Fruit fly (Drosophila melanogaster) whole organism, embryonic: Measurements from ENCODE around the gene gro.

ENCODE experiments used
- BtbVII ChIP-seq: fragments of 200-800 bp; sonication (Bioruptor generic); optimal IDR thresholded peaks from 3 replicates; lab custom pipeline; 2017; ENCODE audit warnings: missing biosample characterization, mild to moderate bottlenecking, missing genetic modification characterization
- CG11504 ChIP-seq: fragments of 200-800 bp; sonication (Bioruptor generic); optimal IDR thresholded peaks from 3 replicates; lab custom pipeline; 2019; ENCODE audit warnings: missing biosample characterization, mild to moderate bottlenecking, missing genetic modification characterization, moderate library complexity
- CG12769 ChIP-seq: fragments of 200-800 bp; sonication (Bioruptor generic); optimal IDR thresholded peaks from 2 replicates; lab custom pipeline; 2019; ENCODE audit warnings: missing biosample characterization, mild to moderate bottlenecking, missing genetic modification characterization, moderate library complexity
- CG14710 ChIP-seq: fragments of 200-800 bp; sonication (Bioruptor generic); optimal IDR thresholded peaks from 3 replicates; lab custom pipeline; 2019; ENCODE audit warnings: missing biosample characterization, mild to moderate bottlenecking, missing genetic modification characterization, moderate library complexity
- CG16779 ChIP-seq: fragments of 200-800 bp; sonication (Bioruptor generic); IDR thresholded peaks from 2 replicates; pipeline ENCODE4 v1.3.6; 2022; ENCODE audit warnings: missing biosample characterization, missing genetic modification characterization
- CG16815 ChIP-seq: fragments of 200-800 bp; sonication (Bioruptor generic); optimal IDR thresholded peaks from 3 replicates; lab custom pipeline; 2017; ENCODE audit warnings: missing biosample characterization, mild to moderate bottlenecking, missing genetic modification characterization
- CG18011 ChIP-seq: fragments of 200-800 bp; sonication (Bioruptor generic); optimal IDR thresholded peaks from 2 replicates; lab custom pipeline; 2017; ENCODE audit warnings: missing biosample characterization, missing genetic modification characterization, mild to moderate bottlenecking, moderate library complexity, missing genotype
- CG18262 ChIP-seq: fragments of 200-800 bp; optimal IDR thresholded peaks from 3 replicates; lab custom pipeline; 2019; ENCODE audit warnings: missing biosample characterization, mild to moderate bottlenecking, missing genetic modification characterization, moderate library complexity
- CG2129 ChIP-seq: fragments of 200-800 bp; sonication (Bioruptor generic); IDR thresholded peaks from 2 replicates; pipeline ENCODE4 v1.3.6; 2022; ENCODE audit warnings: missing biosample characterization, missing genetic modification characterization; ENCODE audit not compliant: partially characterized antibody
- CG31224 ChIP-seq: fragments of 200-800 bp; sonication (Bioruptor generic); IDR thresholded peaks from 2 replicates; pipeline ENCODE4 v1.3.6; 2022; ENCODE audit warnings: missing biosample characterization, missing genetic modification characterization
- CG4854 ChIP-seq: fragments of 200-800 bp; sonication (Bioruptor generic); optimal IDR thresholded peaks from 2 replicates; lab custom pipeline; 2016; ENCODE audit warnings: missing biosample characterization, missing genetic modification characterization, inconsistent platforms
- CG5245 ChIP-seq: fragments of 200-800 bp; sonication (Bioruptor generic); optimal IDR thresholded peaks from 3 replicates; lab custom pipeline; 2016; ENCODE audit warnings: missing biosample characterization, missing genetic modification characterization
- CG6683 ChIP-seq: fragments of 200-800 bp; sonication (Bioruptor generic); optimal IDR thresholded peaks from 2 replicates; lab custom pipeline; 2017; ENCODE audit warnings: missing biosample characterization, mild to moderate bottlenecking, missing genetic modification characterization, missing genetic modification reagents
- CG7372 ChIP-seq: fragments of 200-800 bp; sonication (Bioruptor generic); IDR thresholded peaks from 2 replicates; pipeline ENCODE4 v1.3.6; 2022; ENCODE audit warnings: missing biosample characterization, missing genetic modification characterization
- CG7963 ChIP-seq: fragments of 200-800 bp; sonication (Bioruptor generic); IDR thresholded peaks from 3 replicates; pipeline ENCODE4 v1.3.6; 2022; ENCODE audit warnings: missing biosample characterization, missing genetic modification characterization; ENCODE audit not compliant: partially characterized antibody
- CG8944 ChIP-seq: fragments of 200-800 bp; sonication (Bioruptor generic); optimal IDR thresholded peaks from 3 replicates; lab custom pipeline; 2016; ENCODE audit warnings: missing biosample characterization, missing genetic modification characterization
- CG9727 ChIP-seq: fragments of 200-800 bp; sonication (Bioruptor generic); optimal IDR thresholded peaks from 3 replicates; lab custom pipeline; 2017; ENCODE audit warnings: missing biosample characterization, mild to moderate bottlenecking, missing genetic modification characterization
- Deaf1 ChIP-seq: fragments of 200-800 bp; optimal IDR thresholded peaks from 3 replicates; lab custom pipeline; 2019; ENCODE audit warnings: missing biosample characterization, mild to moderate bottlenecking, missing genetic modification characterization, moderate library complexity
- Dek ChIP-seq: fragments of 200-800 bp; sonication (Bioruptor generic); optimal IDR thresholded peaks from 3 replicates; lab custom pipeline; 2019; ENCODE audit warnings: missing biosample characterization, mild to moderate bottlenecking, missing genetic modification characterization, moderate library complexity
- Dip2 ChIP-seq: fragments of 200-800 bp; sonication (Bioruptor generic); IDR thresholded peaks from 2 replicates; pipeline ENCODE4 v1.3.6; 2022; ENCODE audit warnings: missing biosample characterization, missing genetic modification characterization
- Fer3 ChIP-seq: fragments of 200-800 bp; sonication (Bioruptor generic); optimal IDR thresholded peaks from 2 replicates; lab custom pipeline; 2018; ENCODE audit warnings: missing biosample characterization, mild to moderate bottlenecking, missing genetic modification characterization, moderate library complexity
- GATAe ChIP-seq: fragments of 200-800 bp; sonication (Bioruptor generic); conservative IDR thresholded peaks from 2 replicates; pipeline ENCODE4 v1.3.6; 2022; ENCODE audit warnings: missing biosample characterization, missing genetic modification characterization
- Hsf ChIP-seq: fragments of 200-800 bp; sonication (Bioruptor generic); optimal IDR thresholded peaks from 3 replicates; lab custom pipeline; 2016; ENCODE audit warnings: missing biosample characterization, missing genetic modification characterization
- Lhr ChIP-seq: fragments of 200-800 bp; sonication (Bioruptor generic); optimal IDR thresholded peaks from 3 replicates; lab custom pipeline; 2017; ENCODE audit warnings: mild to moderate bottlenecking, missing biosample characterization, missing genetic modification reagents, missing genetic modification characterization
- Med ChIP-seq: fragments of 200-800 bp; sonication (Bioruptor generic); peaks from one replicate; lab custom pipeline; 2016; ENCODE audit warnings: missing biosample characterization, missing genetic modification characterization, mild to moderate bottlenecking, inconsistent platforms, moderate library complexity
- NFAT ChIP-seq: fragments of 200-800 bp; sonication (Bioruptor generic); IDR thresholded peaks from 2 replicates; pipeline ENCODE4 v1.3.6; 2022; ENCODE audit warnings: missing biosample characterization, missing genetic modification characterization
- Optix ChIP-seq: fragments of 200-800 bp; sonication (Bioruptor generic); IDR thresholded peaks from 3 replicates; pipeline ENCODE4 v1.3.6; 2022; ENCODE audit warnings: missing biosample characterization, missing genetic modification characterization
- Side ChIP-seq: fragments of 200-800 bp; sonication (Bioruptor generic); optimal IDR thresholded peaks from 2 replicates; lab custom pipeline; 2016; ENCODE audit warnings: missing biosample characterization, missing genetic modification characterization
- Sry-β ChIP-seq: fragments of 200-800 bp; sonication (Bioruptor generic); optimal IDR thresholded peaks from 2 replicates; lab custom pipeline; 2018; ENCODE audit warnings: missing biosample characterization, mild to moderate bottlenecking, missing genetic modification characterization, moderate library complexity
- Usf ChIP-seq: fragments of 200-800 bp; sonication (Bioruptor generic); optimal IDR thresholded peaks from 2 replicates; lab custom pipeline; 2017; ENCODE audit warnings: missing genotype, missing biosample characterization, missing genetic modification characterization
- bsh ChIP-seq, 2 experiments: fragments of 200-800 bp; sonication (Bioruptor generic); optimal IDR thresholded peaks; 2 replicates each; lab custom pipeline; 2017 to 2018; ENCODE audit warnings: mild to moderate bottlenecking in 2 of 2, missing biosample characterization in 2 of 2, missing genetic modification characterization in 2 of 2, moderate library complexity in 1 of 2
- cato ChIP-seq: fragments of 200-800 bp; sonication (Bioruptor generic); optimal IDR thresholded peaks from 2 replicates; lab custom pipeline; 2016; ENCODE audit warnings: missing biosample characterization, missing genetic modification characterization, borderline replicate concordance
- caup ChIP-seq: fragments of 200-800 bp; sonication (Bioruptor generic); optimal IDR thresholded peaks from 3 replicates; lab custom pipeline; 2017; ENCODE audit warnings: missing biosample characterization, mild to moderate bottlenecking, missing genetic modification characterization, moderate library complexity; ENCODE audit not compliant: severe bottlenecking
- chinmo ChIP-seq: fragments of 200-800 bp; sonication (Bioruptor generic); IDR thresholded peaks from 4 replicates; pipeline ENCODE4 v1.3.6; 2022; ENCODE audit warnings: missing biosample characterization, missing genetic modification characterization; ENCODE audit not compliant: partially characterized antibody
- crp ChIP-seq, 2 experiments: fragments of 200-800 bp; sonication (Bioruptor generic); optimal IDR thresholded peaks; 2 replicates in 1 of 2; 3 replicates in 1 of 2; lab custom pipeline; 2017; ENCODE audit warnings: missing biosample characterization in 2 of 2, missing genetic modification characterization in 2 of 2, mild to moderate bottlenecking in 1 of 2, moderate library complexity in 1 of 2
- esg ChIP-seq: fragments of 200-800 bp; sonication (Bioruptor generic); conservative IDR thresholded peaks from 2 replicates; pipeline ENCODE4 v1.3.6; 2022; ENCODE audit warnings: missing biosample characterization, missing genetic modification characterization
- fd102C ChIP-seq: fragments of 200-800 bp; sonication (Bioruptor generic); optimal IDR thresholded peaks from 2 replicates; lab custom pipeline; 2018; ENCODE audit warnings: missing biosample characterization, mild to moderate bottlenecking, missing genetic modification characterization, moderate library complexity
- fru ChIP-seq: fragments of >200 bp; optimal IDR thresholded peaks from 2 replicates; lab custom pipeline; 2017
- gem ChIP-seq: fragments of 200-800 bp; sonication (Bioruptor generic); optimal IDR thresholded peaks from 2 replicates; lab custom pipeline; 2019; ENCODE audit warnings: missing biosample characterization, mild to moderate bottlenecking, missing genetic modification characterization, moderate library complexity
- lilli ChIP-seq: fragments of 200-800 bp; sonication (Bioruptor generic); optimal IDR thresholded peaks from 3 replicates; lab custom pipeline; 2016; ENCODE audit warnings: missing biosample characterization, missing genetic modification characterization
- mld ChIP-seq: fragments of 200-800 bp; sonication (Bioruptor generic); IDR thresholded peaks from 3 replicates; pipeline ENCODE4 v1.3.6; 2022; ENCODE audit warnings: missing biosample characterization, missing genetic modification characterization; ENCODE audit not compliant: partially characterized antibody
- oc ChIP-seq: fragments of 200-800 bp; sonication (Bioruptor generic); optimal IDR thresholded peaks from 2 replicates; lab custom pipeline; 2018; ENCODE audit warnings: missing biosample characterization, mild to moderate bottlenecking, missing genetic modification characterization, moderate library complexity
- sd ChIP-seq: fragments of 200-800 bp; sonication (Bioruptor generic); optimal IDR thresholded peaks from 3 replicates; lab custom pipeline; 2018; ENCODE audit warnings: missing biosample characterization, mild to moderate bottlenecking, missing genetic modification characterization, moderate library complexity
- sisA ChIP-seq: fragments of 200-800 bp; sonication (Bioruptor generic); IDR thresholded peaks from 2 replicates; pipeline ENCODE4 v1.3.6; 2022; ENCODE audit warnings: missing biosample characterization, missing genetic modification characterization
- ssp ChIP-seq: fragments of 200-800 bp; sonication (Bioruptor generic); IDR thresholded peaks from 2 replicates; pipeline ENCODE4 v1.3.6; 2022; ENCODE audit warnings: missing biosample characterization, missing genetic modification characterization
- tgo ChIP-seq: fragments of 200-800 bp; sonication (Bioruptor generic); IDR thresholded peaks from 3 replicates; pipeline ENCODE4 v1.3.6; 2022; ENCODE audit warnings: missing biosample characterization, missing genetic modification characterization
- twi ChIP-seq: fragments of 200-800 bp; optimal IDR thresholded peaks from 2 replicates; lab custom pipeline; 2019; ENCODE audit warnings: missing biosample characterization, mild to moderate bottlenecking, missing genetic modification characterization, moderate library complexity
- usp ChIP-seq: fragments of >200 bp; optimal IDR thresholded peaks from 2 replicates; lab custom pipeline; 2017; ENCODE audit warnings: missing biosample characterization, missing genetic modification characterization

The gro gene

dm6 chr3R:26052150-26052908, 10.8 kb downstream of the gro start, which contains the start of the genes Exo84 and Vps2 (continued):
- TF ChIP-seq oc (tag; lab: Kevin White, UChicago) (no peak), CG31224 (peak; percentile 29; the same call in 1 of the 2 replicates), cato (GFP tag; lab: Kevin White, UChicago) (peak; percentile 45), fd102C (GFP tag; lab: Kevin White, UChicago) (no peak), CG18262 (tag; lab: Kevin White, UChicago) (peak; percentile 55), NFAT (GFP tag; lab: Robert Waterston, UW) (peak; percentile 26; the same call in 1 of the 2 replicates), Deaf1 (tag; lab: Kevin White, UChicago) (no peak), ssp (GFP tag; lab: Robert Waterston, UW) (peak; percentile 86), chinmo (GFP tag; lab: Robert Waterston, UW) (peak; percentile 66; the same call in 1 of the 4 replicates), crp (GFP tag; optimal IDR thresholded peaks at IDR 0.05; lab: Kevin White, UChicago) (peak in 1 of 2 experiments; percentile 79), GATAe (GFP tag; lab: Robert Waterston, UW) (no peak), Optix (GFP tag; lab: Robert Waterston, UW) (no peak), CG16815 (GFP tag; lab: Kevin White, UChicago) (peak; percentile 66), CG11504 (no peak), Lhr (peak; percentile 25), CG7963 (no peak), CG5245 (GFP tag; lab: Kevin White, UChicago) (no peak), CG12769 (tag; lab: Kevin White, UChicago) (no peak), Dek (tag; lab: Kevin White, UChicago) (peak; percentile 40), BtbVII (GFP tag; lab: Kevin White, UChicago) (no peak), CG4854 (GFP tag; lab: Kevin White, UChicago) (no peak), CG6683 (GFP tag; lab: Kevin White, UChicago) (no peak), Usf (GFP tag; lab: Kevin White, UChicago) (peak; percentile 67), sisA (peak; percentile 46; the same call in 1 of the 2 replicates), Fer3 (peak; percentile 18), usp (GFP tag; lab: Kevin White, UChicago) (no peak), tgo (GFP tag; lab: Robert Waterston, UW) (peak; percentile 30; the same call in 1 of the 3 replicates), CG9727 (GFP tag; lab: Kevin White, UChicago) (peak; percentile 66), CG14710 (tag; lab: Kevin White, UChicago) (peak; percentile 68), sd (tag; lab: Kevin White, UChicago) (peak; percentile 58), twi (peak; percentile 43), Hsf (GFP tag; lab: Kevin White, UChicago) (peak; percentile 56), CG8944 (no peak), CG18011 (no peak), Med (GFP tag; lab: Kevin White, UChicago) (peak; percentile 30), bsh (GFP tag; optimal IDR thresholded peaks at IDR 0.05; lab: Kevin White, UChicago) (peak in 1 of 2 experiments; percentile 17), gem (tag; lab: Kevin White, UChicago) (peak; percentile 69), mld (GFP tag; lab: Robert Waterston, UW) (no peak), caup (GFP tag; lab: Kevin White, UChicago) (no peak), CG7372 (GFP tag; lab: Robert Waterston, UW) (peak; percentile 42; the same call in 1 of the 2 replicates), Dip2 (GFP tag; lab: Robert Waterston, UW) (no peak), esg (GFP tag; lab: Robert Waterston, UW) (peak; percentile 48), CG16779 (GFP tag; lab: Robert Waterston, UW) (no peak), fru (lab: Kevin White, UChicago) (no peak), Side (no peak), lilli (peak; percentile 33), Sry-β (GFP tag; lab: Kevin White, UChicago) (no peak), CG2129 (GFP tag; lab: Robert Waterston, UW) (no peak)
